Worm (Caenorhabditis elegans): ENCODE measurements around the gene str-56.

str-56 gene

DNA sequence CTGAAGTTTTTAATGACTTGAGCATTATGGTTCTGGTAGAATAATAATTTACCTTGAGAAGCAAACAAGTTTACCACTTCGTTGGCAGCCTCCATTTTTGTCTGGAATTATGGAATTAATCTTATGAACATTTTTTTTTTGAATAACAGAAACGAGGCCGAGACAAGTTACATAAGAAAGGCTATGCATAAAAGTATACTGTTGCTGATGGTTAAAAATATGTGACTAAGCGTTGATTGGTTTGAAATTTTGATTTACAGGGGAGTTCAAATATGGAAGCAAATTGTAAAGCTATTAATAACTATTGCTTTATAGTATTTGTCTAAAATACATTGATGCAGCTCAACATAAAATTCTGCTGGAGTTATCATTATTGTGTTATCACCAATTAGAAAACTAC, 16.4 kb downstream of the str-56 start, which contains the start of gene cgt-1:
Gene cgt-1 (minus strand): TSS at position 101 of the 400 bp plus-strand sequence.
- TF ChIP-seq F13C5.2 (tag; optimal IDR thresholded peaks at IDR 0.05) (no peak), aly-1 (tag; optimal IDR thresholded peaks at IDR 0.05) (no peak)

DNA sequence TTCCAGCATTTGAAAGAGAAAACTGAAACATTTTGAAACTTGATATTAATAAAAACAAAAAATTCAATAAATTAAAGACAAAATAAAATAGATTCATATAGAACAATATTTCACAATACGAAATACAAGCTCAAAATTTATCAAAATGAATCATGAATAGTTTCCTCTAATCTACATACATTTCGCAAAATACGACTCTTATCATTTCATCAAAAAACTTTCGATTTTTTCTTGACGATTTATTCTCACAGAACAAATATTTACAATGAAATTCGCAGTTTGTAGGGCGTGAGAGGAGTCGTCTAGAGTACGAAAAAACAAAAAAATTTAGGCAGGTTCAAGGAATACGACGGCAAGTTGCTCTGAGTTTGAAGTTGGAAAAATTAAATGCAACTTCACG, 17.7 kb downstream of the str-56 start:
- TF ChIP-seq ceh-13 (GFP tag; optimal IDR thresholded peaks at IDR 0.05) (no peak), sea-1 (GFP tag; conservative IDR thresholded peaks at IDR 0.05) (no peak), hnd-1 (tag; optimal IDR thresholded peaks at IDR 0.05) (no peak), B0310.2 (tag; optimal IDR thresholded peaks at IDR 0.05) (no peak), tbx-37 (GFP tag; conservative IDR thresholded peaks at IDR 0.05) (no peak), scrt-1 (GFP tag; IDR thresholded peaks at IDR 0.05) (no peak)

ce11 chrV:15891279-15891678, 18.9 kb downstream of the str-56 start:
- TF ChIP-seq ceh-36 (tag; optimal IDR thresholded peaks at IDR 0.05) (no peak), tbx-11 (GFP tag; IDR thresholded peaks at IDR 0.05) (no peak), aly-1 (tag; optimal IDR thresholded peaks at IDR 0.05) (no peak), F13C5.2 (tag; optimal IDR thresholded peaks at IDR 0.05) (no peak), tra-4 (tag; optimal IDR thresholded peaks at IDR 0.05) (no peak), hmg-4 (GFP tag; optimal IDR thresholded peaks at IDR 0.05) (no peak), sea-1 (GFP tag; conservative IDR thresholded peaks at IDR 0.05) (no peak), hmbx-1 (tag; optimal IDR thresholded peaks at IDR 0.05) (no peak), ama-1 (optimal IDR thresholded peaks at IDR 0.05) (no peak), scrt-1 (GFP tag; IDR thresholded peaks at IDR 0.05) (no peak), tbx-37 (GFP tag; conservative IDR thresholded peaks at IDR 0.05) (no peak), hnd-1 (tag; optimal IDR thresholded peaks at IDR 0.05) (no peak), pes-1 (GFP tag; IDR thresholded peaks at IDR 0.05) (no peak), ets-7 (tag; optimal IDR thresholded peaks at IDR 0.05) (no peak)

DNA sequence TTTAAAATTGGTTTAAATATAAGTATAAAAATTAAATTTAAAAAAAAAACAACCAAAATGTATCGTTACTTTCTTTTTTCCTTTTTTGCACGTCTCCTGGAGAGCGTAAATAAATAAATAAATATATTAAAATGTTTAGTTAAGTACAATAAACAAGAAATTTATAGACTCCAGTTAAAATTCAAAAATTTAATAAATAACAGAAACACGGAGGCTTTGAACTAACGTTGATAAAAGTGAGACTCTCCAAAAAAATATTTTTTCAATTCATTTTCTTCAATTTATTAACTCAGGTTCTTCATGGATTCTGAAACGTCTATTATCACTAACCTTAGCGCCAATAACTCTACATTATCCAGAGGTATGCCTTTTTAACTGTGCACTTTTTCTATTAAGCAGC, 19.4 kb downstream of the str-56 start, which contains the start of gene T06C12.12:
Gene T06C12.12 (plus strand): TSS at position 301 of the 400 bp plus-strand sequence.
- TF ChIP-seq scrt-1 (GFP tag; IDR thresholded peaks at IDR 0.05) (no peak), ceh-36 (tag; optimal IDR thresholded peaks at IDR 0.05) (no peak), pes-1 (GFP tag; IDR thresholded peaks at IDR 0.05) (no peak), ceh-13 (GFP tag; optimal IDR thresholded peaks at IDR 0.05) (no peak), tra-4 (tag; optimal IDR thresholded peaks at IDR 0.05) (no peak), hnd-1 (tag; optimal IDR thresholded peaks at IDR 0.05) (no peak), hmg-4 (GFP tag; optimal IDR thresholded peaks at IDR 0.05) (no peak), hmbx-1 (tag; optimal IDR thresholded peaks at IDR 0.05) (no peak), F13C5.2 (tag; optimal IDR thresholded peaks at IDR 0.05) (no peak), sea-1 (GFP tag; conservative IDR thresholded peaks at IDR 0.05) (no peak), aly-1 (tag; optimal IDR thresholded peaks at IDR 0.05) (no peak), flt-1 (GFP tag; IDR thresholded peaks at IDR 0.05) (no peak), ama-1 (optimal IDR thresholded peaks at IDR 0.05) (no peak), tbx-11 (GFP tag; IDR thresholded peaks at IDR 0.05) (no peak), tbx-37 (GFP tag; conservative IDR thresholded peaks at IDR 0.05) (no peak), ets-7 (tag; optimal IDR thresholded peaks at IDR 0.05) (no peak), B0310.2 (tag; optimal IDR thresholded peaks at IDR 0.05) (no peak)

DNA sequence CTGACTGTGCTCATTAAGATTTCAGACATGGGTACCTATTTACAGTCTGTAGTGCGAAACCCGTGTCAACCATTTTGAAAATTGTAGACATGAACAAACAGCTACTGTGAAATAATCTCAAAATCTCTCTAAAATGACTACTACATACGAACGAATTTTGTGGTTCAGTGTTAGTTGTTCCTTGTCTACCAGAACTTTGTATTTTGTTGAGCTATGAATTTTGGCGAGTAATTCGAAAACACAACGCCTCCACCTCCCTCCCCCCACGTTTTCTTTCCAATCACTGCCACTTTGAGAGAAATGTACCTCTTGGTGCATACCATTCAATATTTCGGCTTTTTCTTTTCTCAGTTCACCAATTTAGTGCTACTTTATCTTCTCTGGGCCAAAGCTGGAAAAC, 20.3 kb downstream of the str-56 start, which contains the start of gene T06C12.11:
Gene T06C12.11 (plus strand): TSS at position 301 of the 400 bp plus-strand sequence.
- no peak for TF ChIP-seq ceh-13 (GFP tag; optimal IDR thresholded peaks at IDR 0.05)
- TF ChIP-seq flt-1 (GFP tag; IDR thresholded peaks at IDR 0.05), result no peak
- no peak for TF ChIP-seq hnd-1 (tag; optimal IDR thresholded peaks at IDR 0.05)

- TF ChIP-seq hmbx-1 (tag; optimal IDR thresholded peaks at IDR 0.05) (no peak), B0310.2 (tag; optimal IDR thresholded peaks at IDR 0.05) (no peak), ama-1 (optimal IDR thresholded peaks at IDR 0.05) (no peak), tbx-11 (GFP tag; IDR thresholded peaks at IDR 0.05) (no peak), aly-1 (tag; optimal IDR thresholded peaks at IDR 0.05) (no peak), sea-1 (GFP tag; conservative IDR thresholded peaks at IDR 0.05) (no peak), ceh-13 (GFP tag; optimal IDR thresholded peaks at IDR 0.05) (no peak), hmg-4 (GFP tag; optimal IDR thresholded peaks at IDR 0.05) (no peak), F13C5.2 (tag; optimal IDR thresholded peaks at IDR 0.05) (no peak), tbx-37 (GFP tag; conservative IDR thresholded peaks at IDR 0.05) (no peak), ets-7 (tag; optimal IDR thresholded peaks at IDR 0.05) (no peak), flt-1 (GFP tag; IDR thresholded peaks at IDR 0.05) (no peak), hnd-1 (tag; optimal IDR thresholded peaks at IDR 0.05) (no peak)
Observed at ce11 chrV:15896671-15897070, 24.3 kb downstream of the str-56 start, which contains the start of gene nhr-213. nhr-213 (minus strand) TSS chrV:15896771.

- TF ChIP-seq hmg-4 (GFP tag; optimal IDR thresholded peaks at IDR 0.05) (no peak), hnd-1 (tag; optimal IDR thresholded peaks at IDR 0.05) (no peak), ceh-36 (tag; optimal IDR thresholded peaks at IDR 0.05) (no peak), sea-1 (GFP tag; conservative IDR thresholded peaks at IDR 0.05) (no peak), aly-1 (tag; optimal IDR thresholded peaks at IDR 0.05) (no peak), hmbx-1 (tag; optimal IDR thresholded peaks at IDR 0.05) (no peak), tra-4 (tag; optimal IDR thresholded peaks at IDR 0.05) (no peak), ceh-13 (GFP tag; optimal IDR thresholded peaks at IDR 0.05) (no peak), ets-7 (tag; optimal IDR thresholded peaks at IDR 0.05) (no peak), scrt-1 (GFP tag; IDR thresholded peaks at IDR 0.05) (no peak), F13C5.2 (tag; optimal IDR thresholded peaks at IDR 0.05) (no peak), tbx-37 (GFP tag; conservative IDR thresholded peaks at IDR 0.05) (no peak), pes-1 (GFP tag; IDR thresholded peaks at IDR 0.05) (no peak), flt-1 (GFP tag; IDR thresholded peaks at IDR 0.05) (no peak)
Observed at ce11 chrV:15897696-15898095, 25.3 kb downstream of the str-56 start, which contains the start of gene str-60. str-60 (plus strand) TSS chrV:15897996.

ce11 chrV:15899696-15900095, 27.3 kb downstream of the str-56 start, which contains the start of gene T06C12.14:
T06C12.14 (plus strand) TSS chrV:15899996.
- TF ChIP-seq aly-1 (tag; optimal IDR thresholded peaks at IDR 0.05) (no peak), hnd-1 (tag; optimal IDR thresholded peaks at IDR 0.05) (no peak), tbx-11 (GFP tag; IDR thresholded peaks at IDR 0.05) (no peak), sea-1 (GFP tag; conservative IDR thresholded peaks at IDR 0.05) (no peak), hmbx-1 (tag; optimal IDR thresholded peaks at IDR 0.05) (no peak), ets-7 (tag; optimal IDR thresholded peaks at IDR 0.05) (no peak), pes-1 (GFP tag; IDR thresholded peaks at IDR 0.05) (no peak), tra-4 (tag; optimal IDR thresholded peaks at IDR 0.05) (no peak), ceh-36 (tag; optimal IDR thresholded peaks at IDR 0.05) (no peak), scrt-1 (GFP tag; IDR thresholded peaks at IDR 0.05) (no peak), B0310.2 (tag; optimal IDR thresholded peaks at IDR 0.05) (no peak), ama-1 (optimal IDR thresholded peaks at IDR 0.05) (no peak)

Measured in whole organism, early embryonic.